Worm (Caenorhabditis elegans): ENCODE data around the gene nkcc-1.

Gene nkcc-1

DNA sequence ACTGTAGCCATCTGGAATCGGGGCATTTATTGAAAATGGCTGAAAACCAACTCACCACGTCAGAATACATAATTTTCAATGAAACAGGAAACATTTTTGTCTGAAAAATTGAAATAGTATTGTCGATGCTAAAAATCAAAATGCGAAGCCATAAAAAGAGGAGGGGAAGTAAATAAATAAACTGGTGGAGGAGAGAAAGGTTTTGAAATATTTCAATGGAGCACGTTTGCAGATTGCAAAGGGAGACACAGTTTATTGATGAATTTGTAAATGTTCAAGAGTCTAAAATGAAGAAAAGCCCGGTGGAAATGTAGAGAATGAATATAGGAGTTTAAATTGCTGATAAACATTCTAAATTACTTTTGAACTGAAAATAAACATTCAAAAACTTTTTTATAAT, 20.8 kb downstream of the nkcc-1 start, which contains the start of gene F52B11.5:
TSS of gene F52B11.5 (minus strand) at position 178 of the 400 bp plus-strand sequence.
- TF ChIP-seq nhr-129 (tag; optimal IDR thresholded peaks at IDR 0.05) (peak; percentile 71), unc-55 (GFP tag; optimal IDR thresholded peaks at IDR 0.05) (peak; percentile 65), C34F6.9 (tag; optimal IDR thresholded peaks at IDR 0.05) (peak; percentile 62), crh-2 (tag; optimal IDR thresholded peaks at IDR 0.05) (peak; percentile 22), mab-5 (tag; optimal IDR thresholded peaks at IDR 0.05) (no peak), egl-27 (tag; optimal IDR thresholded peaks at IDR 0.05) (no peak), fos-1 (tag; optimal IDR thresholded peaks at IDR 0.05) (peak; percentile 35), mdl-1 (tag; optimal IDR thresholded peaks at IDR 0.05) (no peak)

ce11 chrIV:14099256-14099655, 24.6 kb downstream of the nkcc-1 start, which contains the start of gene col-133:
TSS of gene col-133 (minus strand) at chrIV:14099356.
- TF ChIP-seq sma-3 (GFP tag; optimal IDR thresholded peaks at IDR 0.05) (no peak), zag-1 (tag; optimal IDR thresholded peaks at IDR 0.05) (no peak), Y55F3AM.14 (GFP tag; optimal IDR thresholded peaks at IDR 0.05) (no peak), nhr-11 (tag; optimal IDR thresholded peaks at IDR 0.05) (no peak), C34F6.9 (tag; optimal IDR thresholded peaks at IDR 0.05) (no peak), sma-9 (GFP tag; optimal IDR thresholded peaks at IDR 0.05) (no peak), sma-9 (tag; optimal IDR thresholded peaks at IDR 0.05) (no peak), sem-4 (tag; optimal IDR thresholded peaks at IDR 0.05) (no peak), nhr-6 (tag; optimal IDR thresholded peaks at IDR 0.05) (no peak)

ce11 chrIV:14098540-14099098, 25.2 kb downstream of the nkcc-1 start:
- TF ChIP-seq skn-1 (tag; optimal IDR thresholded peaks at IDR 0.05), result no peak
- TF ChIP-seq lin-11 (tag; optimal IDR thresholded peaks at IDR 0.05), result no peak
- no peak for TF ChIP-seq sem-4 (tag; optimal IDR thresholded peaks at IDR 0.05)
- TF ChIP-seq nhr-6 (tag; optimal IDR thresholded peaks at IDR 0.05), result no peak
- TF ChIP-seq elt-1 (tag; optimal IDR thresholded peaks at IDR 0.05), result no peak
- TF ChIP-seq blmp-1 (tag; optimal IDR thresholded peaks at IDR 0.05; ENCODE audit: insufficient read depth), result no peak
- no peak for TF ChIP-seq mbf-1 (tag; optimal IDR thresholded peaks at IDR 0.05)
- no peak for TF ChIP-seq fos-1 (tag; optimal IDR thresholded peaks at IDR 0.05)
- no peak for TF ChIP-seq ztf-1 (GFP tag; conservative IDR thresholded peaks at IDR 0.05)
- no peak for TF ChIP-seq nhr-10 (tag; optimal IDR thresholded peaks at IDR 0.05)
- no peak for TF ChIP-seq nhr-237 (tag; optimal IDR thresholded peaks at IDR 0.05)
- no peak for TF ChIP-seq unc-62 (GFP tag; optimal IDR thresholded peaks at IDR 0.05)
- TF ChIP-seq nhr-25 (tag; optimal IDR thresholded peaks at IDR 0.05), result no peak
- TF ChIP-seq nhr-11 (tag; optimal IDR thresholded peaks at IDR 0.05), result no peak
- TF ChIP-seq lsy-2 (tag; optimal IDR thresholded peaks at IDR 0.05), result no peak
- no peak for TF ChIP-seq R02D3.7 (tag; optimal IDR thresholded peaks at IDR 0.05)
- no peak for TF ChIP-seq egl-27 (tag; optimal IDR thresholded peaks at IDR 0.05)

- no peak for TF ChIP-seq lin-39 (tag; optimal IDR thresholded peaks at IDR 0.05)
- TF ChIP-seq nhr-129 (tag; optimal IDR thresholded peaks at IDR 0.05), result no peak
- TF ChIP-seq F13H6.1 (tag; optimal IDR thresholded peaks at IDR 0.05), result no peak
- TF ChIP-seq lsy-2 (tag; optimal IDR thresholded peaks at IDR 0.05), result no peak
- no peak for TF ChIP-seq unc-62 (GFP tag; optimal IDR thresholded peaks at IDR 0.05)
- no peak for TF ChIP-seq nhr-25 (tag; optimal IDR thresholded peaks at IDR 0.05)
- TF ChIP-seq skn-1 (tag; optimal IDR thresholded peaks at IDR 0.05), result no peak
- TF ChIP-seq lin-11 (tag; optimal IDR thresholded peaks at IDR 0.05), result no peak
- no peak for TF ChIP-seq gmeb-1 (tag; optimal IDR thresholded peaks at IDR 0.05)
- TF ChIP-seq aly-2 (tag; optimal IDR thresholded peaks at IDR 0.05), result no peak
These were observed 32.6 kb downstream of the nkcc-1 start, which contains the start of gene noah-2 for ce11 chrIV:14091242-14091641. TSS of gene noah-2 (plus strand) at chrIV:14091254.

DNA sequence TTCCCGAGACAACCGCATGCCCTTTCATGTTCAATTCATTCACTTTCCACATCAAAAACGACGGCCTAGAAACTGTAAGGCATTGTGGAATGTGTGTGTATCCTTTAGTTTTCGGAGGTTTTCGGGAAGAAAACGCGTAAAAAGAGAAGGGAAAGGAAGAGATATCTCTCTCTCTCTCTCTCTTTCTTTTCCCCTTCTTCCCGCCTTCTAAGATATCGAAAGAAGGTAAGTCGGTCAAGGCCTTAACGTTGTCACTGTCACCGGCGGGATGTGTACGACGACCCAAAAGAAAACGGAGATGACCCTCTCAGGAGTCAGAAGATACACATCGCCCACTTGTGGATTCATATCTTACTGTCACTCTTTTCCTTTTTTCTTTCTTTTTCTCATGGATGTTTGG, 34.1 kb downstream of the nkcc-1 start:
- TF ChIP-seq lin-13 (GFP tag; optimal IDR thresholded peaks at IDR 0.05) (no peak), ceh-16 (tag; optimal IDR thresholded peaks at IDR 0.05) (no peak), ama-1 (optimal IDR thresholded peaks at IDR 0.05) (no peak), nhr-25 (tag; optimal IDR thresholded peaks at IDR 0.05) (peak; percentile 27), nhr-77 (tag; optimal IDR thresholded peaks at IDR 0.05) (no peak), nhr-21 (tag; optimal IDR thresholded peaks at IDR 0.05) (peak; percentile 64), blmp-1 (tag; optimal IDR thresholded peaks at IDR 0.05; ENCODE audit: insufficient read depth) (peak; percentile 93), sma-9 (GFP tag; optimal IDR thresholded peaks at IDR 0.05) (peak; percentile 2), sma-9 (tag; optimal IDR thresholded peaks at IDR 0.05) (no peak), unc-39 (tag; optimal IDR thresholded peaks at IDR 0.05) (no peak), aly-2 (tag; optimal IDR thresholded peaks at IDR 0.05) (no peak), nhr-129 (tag; optimal IDR thresholded peaks at IDR 0.05) (peak; percentile 31)
